Fruit fly (Drosophila melanogaster): Measurements from ENCODE around the gene CG34452.

Gene CG34452

DNA sequence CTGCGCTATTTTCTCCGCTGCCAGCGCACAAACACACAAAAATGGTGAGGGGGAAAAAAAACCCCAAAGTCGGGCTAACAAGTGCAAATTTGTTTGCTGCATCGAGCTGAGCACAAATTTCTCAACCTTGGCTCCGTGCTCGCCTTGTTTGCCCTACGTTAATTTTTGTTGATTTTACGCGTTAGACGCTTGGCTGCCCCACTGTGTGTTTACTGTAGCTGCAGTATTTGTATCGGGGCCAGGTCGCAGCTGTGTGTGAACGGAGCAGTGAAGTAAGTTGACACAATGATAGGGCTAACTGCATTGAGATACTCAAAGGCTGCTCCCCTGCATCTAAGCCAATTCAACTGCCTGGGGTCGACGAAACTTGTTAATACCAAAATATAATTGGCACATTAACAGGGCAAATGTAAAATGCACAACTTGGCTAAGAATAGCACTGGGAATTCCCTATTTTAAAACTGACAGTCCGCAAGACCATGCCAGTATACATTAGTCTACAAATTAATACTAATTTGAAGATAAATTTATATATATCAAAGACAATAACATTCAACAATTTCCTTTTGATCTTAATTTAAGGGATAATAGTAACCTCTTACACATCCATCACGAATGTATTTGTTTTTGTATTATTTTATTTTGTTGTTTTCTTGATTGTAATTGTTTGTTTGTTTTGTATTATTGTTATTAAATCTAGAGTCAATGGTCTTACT, 28.2 kb upstream of the CG34452 start, which contains the start of gene CG42571 (continued):
- peak; percentile 76 for TF ChIP-seq CG3407 (GFP tag; optimal IDR thresholded peaks at IDR 0.05)
- no peak for TF ChIP-seq fru (optimal IDR thresholded peaks at IDR 0.05)
- no peak for TF ChIP-seq Poxn (GFP tag; IDR thresholded peaks at IDR 0.05)
- no peak for TF ChIP-seq CG34376 (GFP tag; optimal IDR thresholded peaks at IDR 0.05)
- no peak for TF ChIP-seq CG34422 (GFP tag; IDR thresholded peaks at IDR 0.05)
- no peak for TF ChIP-seq CG11247 (GFP tag; IDR thresholded peaks at IDR 0.05)
- TF ChIP-seq CG3838 (GFP tag; optimal IDR thresholded peaks at IDR 0.05): peak; percentile 38
- peak; percentile 43; the same call in 1 of the 2 replicates for TF ChIP-seq CG11696 (GFP tag; IDR thresholded peaks at IDR 0.05)
- no peak for TF ChIP-seq ash1 (GFP tag; optimal IDR thresholded peaks at IDR 0.05)
- peak; percentile 35 for TF ChIP-seq sqz (GFP tag; optimal IDR thresholded peaks at IDR 0.05)
- no peak for TF ChIP-seq CG18476 (GFP tag; optimal IDR thresholded peaks at IDR 0.05)
- TF ChIP-seq CG12219 (GFP tag; optimal IDR thresholded peaks at IDR 0.05): peak; percentile 63
- TF ChIP-seq CG32532 (GFP tag; IDR thresholded peaks at IDR 0.05): no peak
- TF ChIP-seq bowl (GFP tag; IDR thresholded peaks at IDR 0.05): no peak
- peak; percentile 54 for TF ChIP-seq CG7271 (tag; optimal IDR thresholded peaks at IDR 0.05)
- TF ChIP-seq pb (GFP tag; optimal IDR thresholded peaks at IDR 0.05): no peak
- peak; percentile 33 for TF ChIP-seq Asciz (GFP tag; optimal IDR thresholded peaks at IDR 0.05)
- TF ChIP-seq gcm2 (GFP tag; optimal IDR thresholded peaks at IDR 0.05): no peak
- TF ChIP-seq inv (GFP tag; IDR thresholded peaks at IDR 0.05; ENCODE audit: partially characterized antibody): no peak
- peak; percentile 26 for TF ChIP-seq CG11504 (tag; optimal IDR thresholded peaks at IDR 0.05)
- no peak for TF ChIP-seq CG2120 (GFP tag; optimal IDR thresholded peaks at IDR 0.05)
- no peak for TF ChIP-seq Dfd (GFP tag; optimal IDR thresholded peaks at IDR 0.05)
- TF ChIP-seq CG10321 (GFP tag; IDR thresholded peaks at IDR 0.05): no peak
- TF ChIP-seq C15 (GFP tag; IDR thresholded peaks at IDR 0.05): no peak
- no peak for TF ChIP-seq CG12155 (GFP tag; optimal IDR thresholded peaks at IDR 0.05)
- TF ChIP-seq CG31441 (GFP tag; IDR thresholded peaks at IDR 0.05): peak; percentile 16; the same call in 1 of the 2 replicates
- no peak for TF ChIP-seq dpn (GFP tag; optimal IDR thresholded peaks at IDR 0.05)
- no peak for TF ChIP-seq row (GFP tag; IDR thresholded peaks at IDR 0.05)
- TF ChIP-seq MESR4 (GFP tag; optimal IDR thresholded peaks at IDR 0.05): no peak
- no peak for TF ChIP-seq kah (GFP tag; optimal IDR thresholded peaks at IDR 0.05)
- TF ChIP-seq CG10979 (tag; optimal IDR thresholded peaks at IDR 0.05): no peak
- peak; percentile 61 for TF ChIP-seq CG1529 (GFP tag; optimal IDR thresholded peaks at IDR 0.05)
- TF ChIP-seq wek (GFP tag; optimal IDR thresholded peaks at IDR 0.05): peak; percentile 69
- TF ChIP-seq CG15514 (GFP tag; optimal IDR thresholded peaks at IDR 0.05): no peak
- TF ChIP-seq CG4328 (GFP tag; optimal IDR thresholded peaks at IDR 0.05): no peak
- no peak for TF ChIP-seq Nf-YC (tag; optimal IDR thresholded peaks at IDR 0.05)
- no peak for TF ChIP-seq prd (optimal IDR thresholded peaks at IDR 0.05)
- peak; percentile 35; the same call in 1 of the 3 replicates for TF ChIP-seq prd (GFP tag; IDR thresholded peaks at IDR 0.05)
- TF ChIP-seq CG30020 (tag; optimal IDR thresholded peaks at IDR 0.05): no peak
- no peak for TF ChIP-seq sob (GFP tag; IDR thresholded peaks at IDR 0.05)
- TF ChIP-seq CG11398 (GFP tag; optimal IDR thresholded peaks at IDR 0.05): peak; percentile 63
- TF ChIP-seq tio (GFP tag; optimal IDR thresholded peaks at IDR 0.05): peak; percentile 3
- TF ChIP-seq CG8924 (tag; optimal IDR thresholded peaks at IDR 0.05): peak; percentile 40
- no peak for TF ChIP-seq HmgD (GFP tag; optimal IDR thresholded peaks at IDR 0.05)
- no peak for TF ChIP-seq CG1647 (GFP tag; optimal IDR thresholded peaks at IDR 0.05)
- TF ChIP-seq D (optimal IDR thresholded peaks at IDR 0.05): no peak
- TF ChIP-seq D (GFP tag; optimal IDR thresholded peaks at IDR 0.05): peak; percentile 23
- no peak for TF ChIP-seq Chrac-16 (GFP tag; optimal IDR thresholded peaks at IDR 0.05)
- TF ChIP-seq her (GFP tag; optimal IDR thresholded peaks at IDR 0.05): no peak
- TF ChIP-seq CG14710 (tag; optimal IDR thresholded peaks at IDR 0.05): peak; percentile 36
- peak; percentile 58 for TF ChIP-seq CG9727 (GFP tag; optimal IDR thresholded peaks at IDR 0.05)
- TF ChIP-seq ro (GFP tag; IDR thresholded peaks at IDR 0.05): no peak
